Worm (Caenorhabditis elegans): ENCODE data around the gene phyh-1.

The phyh-1 gene

ce11 chrIV:17249691-17250181, 9.5 kb downstream of the phyh-1 start, which contains the start of gene eelo-2 (continued):
- TF ChIP-seq nhr-43 (tag; optimal IDR thresholded peaks at IDR 0.05; ENCODE audit: poor library complexity, severe bottlenecking) (peak; percentile 98), nhr-25 (tag; optimal IDR thresholded peaks at IDR 0.05) (peak; percentile 99), nhr-11 (tag; optimal IDR thresholded peaks at IDR 0.05) (peak; percentile 94), nhr-237 (tag; optimal IDR thresholded peaks at IDR 0.05) (peak; percentile 54), lin-15B (tag; optimal IDR thresholded peaks at IDR 0.05) (peak; percentile 100), aly-2 (tag; optimal IDR thresholded peaks at IDR 0.05) (peak; percentile 75), nhr-23 (tag; optimal IDR thresholded peaks at IDR 0.05) (peak; percentile 99), sea-2 (GFP tag; optimal IDR thresholded peaks at IDR 0.05) (no peak), fkh-2 (tag; optimal IDR thresholded peaks at IDR 0.05) (no peak), nhr-28 (tag; optimal IDR thresholded peaks at IDR 0.05) (peak; percentile 82), nhr-77 (tag; optimal IDR thresholded peaks at IDR 0.05) (peak; percentile 88), fkh-10 (GFP tag; optimal IDR thresholded peaks at IDR 0.05) (peak; percentile 94), ama-1 (optimal IDR thresholded peaks at IDR 0.05) (peak; percentile 88), unc-62 (GFP tag; optimal IDR thresholded peaks at IDR 0.05) (peak; percentile 65), nhr-76 (tag; optimal IDR thresholded peaks at IDR 0.05) (peak; percentile 91), egl-27 (tag; optimal IDR thresholded peaks at IDR 0.05) (peak; percentile 90), R02D3.7 (tag; optimal IDR thresholded peaks at IDR 0.05) (peak; percentile 93), skn-1 (tag; optimal IDR thresholded peaks at IDR 0.05) (peak; percentile 96), ztf-11 (tag; optimal IDR thresholded peaks at IDR 0.05) (no peak)

- TF ChIP-seq nhr-43 (tag; optimal IDR thresholded peaks at IDR 0.05; ENCODE audit: poor library complexity, severe bottlenecking): no peak
- no peak for TF ChIP-seq nfya-1 (tag; optimal IDR thresholded peaks at IDR 0.05; ENCODE audit: insufficient read depth)
- no peak for TF ChIP-seq nhr-25 (tag; optimal IDR thresholded peaks at IDR 0.05)
- no peak for TF ChIP-seq nhr-76 (tag; optimal IDR thresholded peaks at IDR 0.05)
- no peak for TF ChIP-seq ztf-4 (tag; optimal IDR thresholded peaks at IDR 0.05)
- no peak for TF ChIP-seq lin-15B (tag; optimal IDR thresholded peaks at IDR 0.05)
- TF ChIP-seq mdl-1 (tag; optimal IDR thresholded peaks at IDR 0.05): no peak
- no peak for TF ChIP-seq unc-62 (GFP tag; optimal IDR thresholded peaks at IDR 0.05)
- TF ChIP-seq elt-1 (tag; optimal IDR thresholded peaks at IDR 0.05): no peak
Measured at ce11 chrIV:17248538-17248937, 10.7 kb downstream of the phyh-1 start.

- TF ChIP-seq fkh-10 (GFP tag; optimal IDR thresholded peaks at IDR 0.05): no peak
- no peak for TF ChIP-seq lsy-12 (tag; optimal IDR thresholded peaks at IDR 0.05)
- TF ChIP-seq nhr-25 (tag; optimal IDR thresholded peaks at IDR 0.05): no peak
- no peak for TF ChIP-seq nfya-1 (tag; optimal IDR thresholded peaks at IDR 0.05; ENCODE audit: insufficient read depth)
- TF ChIP-seq ztf-11 (tag; optimal IDR thresholded peaks at IDR 0.05): no peak
- TF ChIP-seq lin-15B (tag; optimal IDR thresholded peaks at IDR 0.05): no peak
- no peak for TF ChIP-seq ztf-4 (tag; optimal IDR thresholded peaks at IDR 0.05)
- TF ChIP-seq unc-62 (GFP tag; optimal IDR thresholded peaks at IDR 0.05): no peak
- TF ChIP-seq daf-12 (tag; optimal IDR thresholded peaks at IDR 0.05): no peak
- no peak for TF ChIP-seq nhr-28 (tag; optimal IDR thresholded peaks at IDR 0.05)
- TF ChIP-seq tbx-2 (tag; optimal IDR thresholded peaks at IDR 0.05): no peak
- no peak for TF ChIP-seq snpc-4 (tag; optimal IDR thresholded peaks at IDR 0.05)
- no peak for TF ChIP-seq ama-1 (optimal IDR thresholded peaks at IDR 0.05)
- no peak for TF ChIP-seq nhr-43 (tag; optimal IDR thresholded peaks at IDR 0.05; ENCODE audit: poor library complexity, severe bottlenecking)
Measured at ce11 chrIV:17247184-17247583, 12.0 kb downstream of the phyh-1 start.

- TF ChIP-seq eor-1 (tag; optimal IDR thresholded peaks at IDR 0.05): no peak
- TF ChIP-seq elt-2 (tag; optimal IDR thresholded peaks at IDR 0.05): peak; percentile 99
- TF ChIP-seq pha-4 (tag; optimal IDR thresholded peaks at IDR 0.05): peak; percentile 36
- no peak for TF ChIP-seq lsy-12 (tag; optimal IDR thresholded peaks at IDR 0.05)
- TF ChIP-seq pqm-1 (tag; optimal IDR thresholded peaks at IDR 0.05): peak; percentile 99
- no peak for TF ChIP-seq fkh-10 (GFP tag; optimal IDR thresholded peaks at IDR 0.05)
- TF ChIP-seq snpc-4 (tag; optimal IDR thresholded peaks at IDR 0.05): no peak
- peak; percentile 22 for TF ChIP-seq skn-1 (tag; optimal IDR thresholded peaks at IDR 0.05)
- no peak for TF ChIP-seq unc-39 (tag; optimal IDR thresholded peaks at IDR 0.05)
- TF ChIP-seq jun-1 (tag; optimal IDR thresholded peaks at IDR 0.05): peak; percentile 94
- no peak for TF ChIP-seq daf-12 (tag; optimal IDR thresholded peaks at IDR 0.05)
Measured at ce11 chrIV:17245200-17245599, 14.0 kb downstream of the phyh-1 start, which contains the start of gene ZK550.2. ZK550.2 (plus strand) TSS chrIV:17245584.

- TF ChIP-seq fkh-10 (GFP tag; optimal IDR thresholded peaks at IDR 0.05) (peak; percentile 61), egl-27 (tag; optimal IDR thresholded peaks at IDR 0.05) (no peak)
Measured at ce11 chrIV:17238951-17239350, 20.3 kb downstream of the phyh-1 start.
